Worm (Caenorhabditis elegans) whole organism, early embryonic: ENCODE measurements around the gene srx-125.

ENCODE experiments used
- B0310.2 ChIP-seq: sonication (generic microtip); optimal IDR thresholded peaks from 2 replicates; lab custom pipeline; 2016; ENCODE audit warnings: mild to moderate bottlenecking, missing genetic modification characterization, missing compliant biosample characterization
- F13C5.2 ChIP-seq: sonication (generic microtip); optimal IDR thresholded peaks from 2 replicates; lab custom pipeline; 2017; ENCODE audit warnings: mild to moderate bottlenecking, missing genetic modification characterization, inconsistent platforms, missing compliant biosample characterization
- aly-1 ChIP-seq: sonication (generic microtip); optimal IDR thresholded peaks from 2 replicates; lab custom pipeline; 2016; ENCODE audit warnings: missing genetic modification characterization, missing compliant biosample characterization
- ama-1 ChIP-seq: fragments of 150-350 bp; optimal IDR thresholded peaks from 2 replicates; lab custom pipeline; 2014
- ceh-13 ChIP-seq: fragments of 200-800 bp; sonication (Bioruptor generic); optimal IDR thresholded peaks from 2 replicates; lab custom pipeline; 2018; ENCODE audit warnings: mild to moderate bottlenecking, missing genetic modification characterization, missing compliant biosample characterization
- ceh-36 ChIP-seq: sonication (generic microtip); optimal IDR thresholded peaks from 2 replicates; lab custom pipeline; 2016; ENCODE audit warnings: missing genetic modification characterization, inconsistent platforms, missing compliant biosample characterization
- ets-7 ChIP-seq: sonication (generic microtip); optimal IDR thresholded peaks from 2 replicates; lab custom pipeline; 2016; ENCODE audit warnings: missing genotype, missing genetic modification characterization, missing compliant biosample characterization
- flt-1 ChIP-seq: fragments of 200-800 bp; sonication (Bioruptor generic); IDR thresholded peaks from 2 replicates; pipeline ENCODE4 v1.3.6; 2022; ENCODE audit warnings: missing genetic modification characterization, missing compliant biosample characterization
- hmbx-1 ChIP-seq: sonication (generic microtip); optimal IDR thresholded peaks from 2 replicates; lab custom pipeline; 2016; ENCODE audit warnings: mild to moderate bottlenecking, missing genetic modification characterization, missing compliant biosample characterization
- hmg-4 ChIP-seq: fragments of 200-800 bp; sonication (Bioruptor generic); optimal IDR thresholded peaks from 2 replicates; lab custom pipeline; 2018; ENCODE audit warnings: mild to moderate bottlenecking, missing genetic modification characterization, missing compliant biosample characterization
- hnd-1 ChIP-seq: sonication (generic microtip); optimal IDR thresholded peaks from 2 replicates; lab custom pipeline; 2016; ENCODE audit warnings: missing genetic modification characterization, missing compliant biosample characterization
- pes-1 ChIP-seq: fragments of 200-800 bp; sonication (Bioruptor generic); IDR thresholded peaks from 2 replicates; pipeline ENCODE4 v1.3.6; 2022; ENCODE audit warnings: missing genetic modification reagents, missing genetic modification characterization, missing compliant biosample characterization
- scrt-1 ChIP-seq: fragments of 200-800 bp; sonication (Bioruptor generic); IDR thresholded peaks from 2 replicates; pipeline ENCODE4 v1.3.6; 2022; ENCODE audit warnings: missing genetic modification characterization, missing compliant biosample characterization
- sea-1 ChIP-seq: fragments of 200-800 bp; sonication (Bioruptor generic); conservative IDR thresholded peaks from 2 replicates; pipeline ENCODE4 v1.3.6; 2022; ENCODE audit warnings: missing genetic modification characterization, missing compliant biosample characterization
- tbx-11 ChIP-seq: fragments of 200-800 bp; sonication (Bioruptor generic); IDR thresholded peaks from 2 replicates; pipeline ENCODE4 v1.3.6; 2022; ENCODE audit warnings: missing genetic modification characterization, missing compliant biosample characterization
- tbx-37 ChIP-seq: fragments of 200-800 bp; sonication (Bioruptor generic); conservative IDR thresholded peaks from 2 replicates; pipeline ENCODE4 v1.3.6; 2022; ENCODE audit warnings: missing genetic modification reagents, missing genetic modification characterization, missing compliant biosample characterization
- tra-4 ChIP-seq: sonication (generic microtip); optimal IDR thresholded peaks from 2 replicates; lab custom pipeline; 2017; ENCODE audit warnings: missing genetic modification characterization, missing compliant biosample characterization

srx-125 gene

DNA sequence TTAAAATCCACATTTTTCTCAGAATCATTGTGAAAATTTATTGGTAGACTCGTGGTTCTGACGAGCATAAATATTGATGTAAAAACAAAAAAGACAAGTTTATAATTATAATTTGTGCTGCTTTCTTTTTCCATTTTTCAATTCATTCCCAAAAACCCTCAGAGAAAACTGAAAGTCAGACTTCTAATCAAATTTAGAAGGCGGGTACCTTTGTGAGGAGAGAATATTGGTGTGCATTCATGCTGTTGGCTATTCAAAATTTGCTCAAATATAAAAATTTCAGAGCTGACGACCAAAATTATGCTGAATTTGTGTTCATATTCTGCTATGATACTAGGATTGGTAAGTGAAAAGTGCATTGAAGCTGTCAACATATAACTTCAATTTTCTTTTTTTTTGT lies at the start of gene srx-125:
srx-125 (plus strand) TSS at position 301 of the 400 bp plus-strand sequence.
- no peak for TF ChIP-seq tra-4 (tag; lab: Kevin White, UChicago)
- no peak for TF ChIP-seq ceh-36 (tag; lab: Kevin White, UChicago)
- no peak for TF ChIP-seq ama-1
- no peak for TF ChIP-seq scrt-1 (GFP tag; lab: Robert Waterston, UW)
- no peak for TF ChIP-seq pes-1 (GFP tag; lab: Robert Waterston, UW)
- TF ChIP-seq hnd-1 (tag; lab: Kevin White, UChicago): no peak
- TF ChIP-seq ceh-13: no peak
- TF ChIP-seq aly-1: no peak
- no peak for TF ChIP-seq tbx-11 (GFP tag; lab: Robert Waterston, UW)
- no peak for TF ChIP-seq tbx-37 (GFP tag; lab: Robert Waterston, UW)
- TF ChIP-seq flt-1 (GFP tag; lab: Robert Waterston, UW): no peak
- no peak for TF ChIP-seq sea-1 (GFP tag; lab: Robert Waterston, UW)
- no peak for TF ChIP-seq hmbx-1 (tag; lab: Kevin White, UChicago)
- no peak for TF ChIP-seq F13C5.2 (tag; lab: Kevin White, UChicago)
- TF ChIP-seq hmg-4 (GFP tag; lab: Kevin White, UChicago): no peak
- no peak for TF ChIP-seq ets-7
- no peak for TF ChIP-seq B0310.2

DNA sequence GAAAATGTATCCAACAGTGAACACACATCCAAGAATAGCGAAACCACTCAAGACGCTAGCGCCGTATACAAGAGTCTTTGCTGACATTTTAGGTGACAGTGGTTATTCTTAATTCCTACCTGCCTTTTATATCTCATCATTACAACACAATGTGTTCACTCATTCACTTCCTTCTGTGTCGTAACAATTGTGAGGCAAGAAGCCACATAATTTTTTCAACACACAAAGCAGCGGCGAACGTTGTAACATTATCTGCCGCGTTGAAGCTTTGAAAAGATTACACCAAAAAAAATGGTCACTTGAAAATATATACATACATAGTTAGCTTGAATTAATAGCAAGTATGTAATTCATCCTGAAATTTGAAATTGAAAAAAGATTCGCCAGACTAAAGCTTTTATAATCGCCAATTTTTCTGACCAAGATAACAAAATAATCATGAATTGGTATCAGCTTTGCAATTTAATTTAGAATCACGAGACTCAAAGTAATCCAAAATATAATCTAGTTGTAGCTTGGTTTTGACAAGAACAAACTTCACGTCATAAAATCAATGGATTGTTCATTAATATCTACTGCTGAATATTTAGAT lies 49.1 kb upstream of the srx-125 start, which contains the start of the genes col-161 and srh-18:
col-161 (minus strand) TSS at position 101 of the 592 bp plus-strand sequence.
srh-18 (plus strand) TSS at position 542 of the 592 bp plus-strand sequence.
- TF ChIP-seq flt-1 (GFP tag; lab: Robert Waterston, UW): no peak
- no peak for TF ChIP-seq ama-1
- TF ChIP-seq tra-4 (tag; lab: Kevin White, UChicago): no peak
- TF ChIP-seq tbx-37 (GFP tag; lab: Robert Waterston, UW): no peak
- TF ChIP-seq B0310.2: no peak
- no peak for TF ChIP-seq tbx-11 (GFP tag; lab: Robert Waterston, UW)
- TF ChIP-seq hmg-4 (GFP tag; lab: Kevin White, UChicago): no peak
- TF ChIP-seq hmbx-1 (tag; lab: Kevin White, UChicago): no peak
- TF ChIP-seq sea-1 (GFP tag; lab: Robert Waterston, UW): no peak
- TF ChIP-seq aly-1: no peak
- TF ChIP-seq pes-1 (GFP tag; lab: Robert Waterston, UW): no peak
- TF ChIP-seq ceh-36 (tag; lab: Kevin White, UChicago): no peak
- TF ChIP-seq scrt-1 (GFP tag; lab: Robert Waterston, UW): no peak
- TF ChIP-seq ceh-13: no peak
- no peak for TF ChIP-seq F13C5.2 (tag; lab: Kevin White, UChicago)
- no peak for TF ChIP-seq hnd-1 (tag; lab: Kevin White, UChicago)
- TF ChIP-seq ets-7: no peak

DNA sequence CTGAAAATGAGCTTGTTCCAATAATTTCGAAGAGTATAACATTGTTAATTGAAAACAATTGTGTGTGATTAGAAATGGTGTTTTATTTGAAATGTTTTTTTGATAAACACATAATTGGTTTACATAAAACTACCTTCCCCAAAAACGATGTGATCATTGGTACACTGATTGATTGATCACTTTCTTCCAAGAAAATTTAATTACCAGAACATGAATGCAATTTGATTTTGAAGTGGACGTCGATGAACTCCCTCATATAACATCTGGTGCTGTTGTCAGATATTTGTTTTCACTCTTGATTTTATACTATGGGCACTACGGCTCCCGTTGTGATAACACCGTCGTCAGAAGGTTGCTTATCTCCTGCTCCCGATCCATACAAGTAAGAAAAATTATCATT lies 46.4 kb upstream of the srx-125 start, which contains the start of gene srh-15:
srh-15 (plus strand) TSS at position 301 of the 400 bp plus-strand sequence.
- no peak for TF ChIP-seq hnd-1 (tag; lab: Kevin White, UChicago)
- no peak for TF ChIP-seq aly-1
- no peak for TF ChIP-seq sea-1 (GFP tag; lab: Robert Waterston, UW)
- TF ChIP-seq ets-7: no peak
- no peak for TF ChIP-seq tra-4 (tag; lab: Kevin White, UChicago)

DNA sequence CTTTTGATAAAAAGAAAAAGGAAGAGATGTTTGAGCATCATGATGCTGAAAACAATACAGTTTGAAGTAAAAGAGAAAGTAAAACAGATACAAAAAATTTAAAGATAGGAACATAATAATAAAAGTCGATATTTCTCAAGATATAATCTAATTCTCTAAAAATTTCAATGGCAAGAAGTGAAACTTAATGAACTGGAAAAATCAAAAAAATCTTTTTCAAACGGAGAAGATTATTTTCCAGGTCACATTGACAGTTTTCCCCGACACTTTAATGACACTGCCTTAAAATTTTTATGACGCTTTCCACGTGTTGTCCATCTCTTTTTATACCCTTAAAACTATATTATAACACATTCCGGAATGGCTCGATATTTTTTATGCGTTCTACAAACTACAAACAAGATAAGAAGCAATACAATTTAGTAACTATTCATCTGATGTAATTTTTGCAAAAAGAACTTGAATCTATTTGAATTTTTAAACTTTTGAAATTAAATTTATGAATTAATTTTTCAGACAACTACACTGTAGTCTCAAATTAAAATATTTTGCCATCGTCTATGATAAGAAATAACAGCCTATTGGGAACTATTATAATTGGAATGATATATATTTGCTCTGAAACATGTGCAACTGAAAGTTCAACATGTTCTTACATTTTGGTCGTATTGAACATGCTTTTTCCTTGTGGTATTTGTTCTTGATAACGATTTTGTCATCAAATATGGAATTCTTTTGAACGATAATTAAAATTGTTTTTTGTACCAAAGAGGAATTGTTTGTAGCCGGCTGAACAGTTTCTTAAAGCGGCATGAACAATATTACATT lies 42.0 kb upstream of the srx-125 start, which contains the start of gene C50B6.7:
C50B6.7 (minus strand) TSS at position 51 of the 828 bp plus-strand sequence.
- TF ChIP-seq F13C5.2 (tag; lab: Kevin White, UChicago) (no peak), scrt-1 (GFP tag; lab: Robert Waterston, UW) (no peak), hmbx-1 (tag; lab: Kevin White, UChicago) (no peak), tbx-11 (GFP tag; lab: Robert Waterston, UW) (no peak), ceh-13 (no peak)

DNA sequence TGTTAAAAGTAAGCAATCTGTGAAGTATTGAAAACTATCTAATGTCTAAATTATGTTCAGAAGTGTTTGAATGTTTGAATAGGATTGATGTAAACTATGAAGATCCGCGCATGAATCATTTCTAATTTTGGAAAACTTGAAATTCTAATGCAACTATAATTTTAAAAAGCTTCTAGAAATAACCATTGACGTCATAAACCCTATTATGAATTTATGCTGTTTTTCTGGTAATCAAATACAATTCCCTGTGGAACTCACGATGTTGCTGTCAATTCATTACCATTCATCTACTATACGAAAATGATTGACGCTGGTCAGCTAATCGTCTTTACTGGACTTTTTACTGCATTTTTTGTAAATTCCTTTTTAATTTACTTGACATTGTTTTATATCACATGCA lies 39.7 kb upstream of the srx-125 start, which contains the start of gene str-37:
str-37 (plus strand) TSS at position 301 of the 400 bp plus-strand sequence.
- TF ChIP-seq B0310.2 (no peak), hnd-1 (tag; lab: Kevin White, UChicago) (no peak), aly-1 (no peak), ets-7 (no peak), scrt-1 (GFP tag; lab: Robert Waterston, UW) (no peak)

DNA sequence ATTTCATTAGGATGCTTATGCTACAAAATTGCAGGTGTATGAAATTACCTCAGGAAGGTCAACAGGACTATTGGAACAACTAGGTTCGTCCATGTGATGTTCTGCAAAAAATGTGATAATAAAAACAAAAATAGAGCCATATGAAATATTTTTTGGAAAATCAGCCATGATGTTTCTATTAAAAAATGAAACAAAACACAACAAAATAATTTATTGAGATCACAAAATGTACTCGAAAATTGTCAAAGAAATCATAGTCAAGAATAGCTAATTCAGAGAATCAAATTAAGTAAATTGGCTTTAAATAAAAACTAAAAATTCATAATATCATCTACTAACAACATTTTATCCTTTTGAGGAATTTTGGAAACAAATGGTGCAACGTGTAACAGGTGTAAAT lies 36.2 kb upstream of the srx-125 start, which contains the start of gene nhr-129:
nhr-129 (minus strand) TSS at position 101 of the 400 bp plus-strand sequence.
- TF ChIP-seq tbx-37 (GFP tag; lab: Robert Waterston, UW): no peak

DNA sequence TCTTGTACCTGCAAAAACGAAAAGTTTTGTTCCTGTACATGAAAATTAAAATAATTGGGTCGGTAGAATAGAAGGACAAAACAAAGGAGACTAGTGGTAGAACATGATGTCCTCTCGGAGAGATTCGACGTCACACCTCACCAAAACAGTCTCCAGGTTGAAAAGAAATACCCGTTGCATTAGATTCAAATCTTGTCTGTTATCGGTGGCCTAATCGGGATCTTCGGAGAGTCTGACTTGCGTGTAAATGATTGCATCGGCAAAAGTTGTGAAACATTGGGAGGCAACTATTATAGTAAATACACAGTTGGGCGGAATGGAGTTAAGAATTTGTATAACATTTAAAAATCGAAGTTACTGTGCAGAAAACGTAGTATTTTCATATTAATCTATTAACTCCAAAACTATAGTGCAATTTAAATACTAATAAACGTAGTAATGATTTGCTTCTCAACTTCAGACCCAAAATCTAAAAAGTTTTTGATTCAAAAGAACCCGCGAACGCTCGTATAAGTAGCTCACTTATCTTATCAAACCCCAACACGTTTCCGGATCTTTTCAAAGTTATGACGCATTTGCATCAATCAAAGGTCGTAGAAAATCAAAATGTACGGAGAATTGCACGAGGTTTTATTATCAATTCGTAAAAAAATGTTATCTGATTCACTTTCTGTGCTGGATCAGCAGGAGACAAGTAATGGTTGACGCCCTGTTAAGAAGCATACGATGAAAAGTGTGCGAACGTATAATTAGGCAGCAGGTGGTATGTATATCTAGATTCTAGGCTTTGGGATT lies 33.5 kb upstream of the srx-125 start, which contains the start of gene nhr-168:
nhr-168 (minus strand) TSS at position 486 of the 795 bp plus-strand sequence.
- TF ChIP-seq hmbx-1 (tag; lab: Kevin White, UChicago) (no peak), ama-1 (no peak), tbx-37 (GFP tag; lab: Robert Waterston, UW) (no peak), tra-4 (tag; lab: Kevin White, UChicago) (no peak), pes-1 (GFP tag; lab: Robert Waterston, UW) (no peak), scrt-1 (GFP tag; lab: Robert Waterston, UW) (no peak), flt-1 (GFP tag; lab: Robert Waterston, UW) (no peak), ceh-36 (tag; lab: Kevin White, UChicago) (no peak), ceh-13 (no peak), hnd-1 (tag; lab: Kevin White, UChicago) (no peak), ets-7 (no peak), sea-1 (GFP tag; lab: Robert Waterston, UW) (no peak), tbx-11 (GFP tag; lab: Robert Waterston, UW) (no peak), F13C5.2 (tag; lab: Kevin White, UChicago) (no peak), hmg-4 (GFP tag; lab: Kevin White, UChicago) (no peak), aly-1 (no peak)
